Fruit fly (Drosophila melanogaster) whole organism, embryonic: Measurements from ENCODE around the gene ci.

Source experiments
- Adf1 ChIP-seq: fragments of 200-800 bp; sonication (Bioruptor generic); IDR thresholded peaks from 2 replicates; pipeline ENCODE4 v1.3.6; 2022; ENCODE audit warnings: missing biosample characterization, missing genetic modification characterization
- CG10321 ChIP-seq: fragments of 200-800 bp; sonication (Bioruptor generic); IDR thresholded peaks from 2 replicates; pipeline ENCODE4 v1.3.6; 2022; ENCODE audit warnings: missing biosample characterization, missing genetic modification characterization
- CG12219 ChIP-seq: fragments of 200-800 bp; sonication (Bioruptor generic); optimal IDR thresholded peaks from 3 replicates; lab custom pipeline; 2018; ENCODE audit warnings: missing biosample characterization, mild to moderate bottlenecking, missing genetic modification characterization
- CG14050 ChIP-seq: fragments of 200-800 bp; sonication (Bioruptor generic); IDR thresholded peaks from 3 replicates; pipeline ENCODE4 v1.3.6; 2022; ENCODE audit warnings: missing biosample characterization, missing genetic modification characterization
- CG17385 ChIP-seq: fragments of 200-800 bp; sonication (Bioruptor generic); optimal IDR thresholded peaks from 3 replicates; lab custom pipeline; 2018; ENCODE audit warnings: missing biosample characterization, mild to moderate bottlenecking, missing genetic modification characterization
- CG17568 ChIP-seq: fragments of 200-800 bp; sonication (Bioruptor generic); optimal IDR thresholded peaks from 2 replicates; lab custom pipeline; 2018; ENCODE audit warnings: missing biosample characterization, mild to moderate bottlenecking, missing genetic modification characterization, moderate library complexity
- CG31365 ChIP-seq: fragments of 200-800 bp; sonication (Bioruptor generic); optimal IDR thresholded peaks from 2 replicates; lab custom pipeline; 2018; ENCODE audit warnings: missing biosample characterization, mild to moderate bottlenecking, missing genetic modification characterization
- CG4820 ChIP-seq: fragments of 200-800 bp; sonication (Bioruptor generic); optimal IDR thresholded peaks from 3 replicates; lab custom pipeline; 2016; ENCODE audit warnings: missing biosample characterization, missing genetic modification characterization
- CG5245 ChIP-seq: fragments of 200-800 bp; sonication (Bioruptor generic); optimal IDR thresholded peaks from 3 replicates; lab custom pipeline; 2016; ENCODE audit warnings: missing biosample characterization, missing genetic modification characterization
- CG6272 ChIP-seq: fragments of 200-800 bp; sonication (Bioruptor generic); IDR thresholded peaks from 2 replicates; pipeline ENCODE4 v1.3.6; 2022; ENCODE audit warnings: missing biosample characterization, missing genetic modification characterization
- CG6791 ChIP-seq: fragments of 200-800 bp; sonication (Bioruptor generic); IDR thresholded peaks from 3 replicates; pipeline ENCODE4 v1.3.6; 2022; ENCODE audit warnings: missing biosample characterization, missing genetic modification characterization; ENCODE audit not compliant: partially characterized antibody
- CG6854 ChIP-seq: fragments of 200-800 bp; sonication (Bioruptor generic); optimal IDR thresholded peaks from 3 replicates; lab custom pipeline; 2017; ENCODE audit warnings: missing biosample characterization, mild to moderate bottlenecking, missing genetic modification characterization
- CG8089 ChIP-seq: fragments of 200-800 bp; sonication (Bioruptor generic); optimal IDR thresholded peaks from 3 replicates; lab custom pipeline; 2016; ENCODE audit warnings: missing biosample characterization, missing genetic modification characterization
- CG9876 ChIP-seq: fragments of 200-800 bp; sonication (Bioruptor generic); optimal IDR thresholded peaks from 2 replicates; lab custom pipeline; 2016; ENCODE audit warnings: missing biosample characterization, missing genetic modification characterization
- CG9932 ChIP-seq: fragments of 200-800 bp; sonication (Bioruptor generic); IDR thresholded peaks from 2 replicates; pipeline ENCODE4 v1.3.6; 2022; ENCODE audit warnings: missing biosample characterization, missing genetic modification characterization
- D ChIP-seq, 2 experiments: fragments of 200-800 bp in 1 of 2; fragments of >200 bp in 1 of 2; sonication (Bioruptor generic) in 1 of 2; optimal IDR thresholded peaks; 2 replicates in 1 of 2; 3 replicates in 1 of 2; lab custom pipeline; 2017; ENCODE audit warnings: mild to moderate bottlenecking in 1 of 2, missing biosample characterization in 1 of 2, missing genetic modification characterization in 1 of 2, missing genetic modification reagents in 1 of 2
- Deaf1 ChIP-seq: fragments of 200-800 bp; optimal IDR thresholded peaks from 3 replicates; lab custom pipeline; 2019; ENCODE audit warnings: missing biosample characterization, mild to moderate bottlenecking, missing genetic modification characterization, moderate library complexity
- MESR4 ChIP-seq: fragments of 200-800 bp; sonication (Bioruptor generic); optimal IDR thresholded peaks from 2 replicates; lab custom pipeline; 2018; ENCODE audit warnings: missing biosample characterization, mild to moderate bottlenecking, missing genetic modification characterization, moderate library complexity
- Nf-YA ChIP-seq: fragments of 200-800 bp; sonication (Bioruptor generic); IDR thresholded peaks from 2 replicates; pipeline ENCODE4 v1.3.6; 2022; ENCODE audit warnings: missing biosample characterization, missing genetic modification characterization
- Nf-YB ChIP-seq: fragments of 200-800 bp; sonication (Bioruptor generic); optimal IDR thresholded peaks from 3 replicates; lab custom pipeline; 2019; ENCODE audit warnings: missing biosample characterization, mild to moderate bottlenecking, missing genetic modification characterization, moderate library complexity
- Nf-YC ChIP-seq: fragments of 200-800 bp; optimal IDR thresholded peaks from 3 replicates; lab custom pipeline; 2019; ENCODE audit warnings: missing biosample characterization, mild to moderate bottlenecking, missing genetic modification characterization, moderate library complexity
- Ssrp ChIP-seq: fragments of 200-800 bp; sonication (Bioruptor generic); optimal IDR thresholded peaks from 2 replicates; lab custom pipeline; 2018; ENCODE audit warnings: missing biosample characterization, mild to moderate bottlenecking, missing genetic modification characterization, moderate library complexity
- Stat92E ChIP-seq, 3 experiments: fragments of >200 bp in 2 of 3; fragments of 200-800 bp in 1 of 3; sonication (Bioruptor generic) in 1 of 3; optimal IDR thresholded peaks; 2 replicates each; lab custom pipeline; 2017 to 2019; ENCODE audit warnings: missing biosample characterization in 3 of 3, missing genetic modification characterization in 3 of 3, mild to moderate bottlenecking in 1 of 3, moderate library complexity in 1 of 3
- Taf1 ChIP-seq: fragments of 200-800 bp; sonication (Bioruptor generic); IDR thresholded peaks from 2 replicates; pipeline ENCODE4 v1.3.6; 2022; ENCODE audit warnings: missing biosample characterization, missing genetic modification characterization
- Tbp ChIP-seq: fragments of >200 bp; optimal IDR thresholded peaks from 2 replicates; lab custom pipeline; 2018; ENCODE audit warnings: missing biosample characterization, missing genetic modification characterization
- Xbp1 ChIP-seq: fragments of 200-800 bp; sonication (Bioruptor generic); optimal IDR thresholded peaks from 3 replicates; lab custom pipeline; 2016; ENCODE audit warnings: missing biosample characterization, mild to moderate bottlenecking, missing genetic modification characterization
- ab ChIP-seq: fragments of 200-800 bp; sonication (Bioruptor generic); optimal IDR thresholded peaks from 2 replicates; lab custom pipeline; 2016; ENCODE audit warnings: missing biosample characterization, missing genetic modification characterization
- az2 ChIP-seq: fragments of 200-800 bp; sonication (Bioruptor generic); optimal IDR thresholded peaks from 3 replicates; lab custom pipeline; 2016; ENCODE audit warnings: missing biosample characterization, missing genetic modification characterization
- bab2 ChIP-seq: fragments of 200-800 bp; sonication (Bioruptor generic); optimal IDR thresholded peaks from 2 replicates; lab custom pipeline; 2016; ENCODE audit warnings: missing biosample characterization, missing genetic modification characterization
- bsh ChIP-seq, 2 experiments: fragments of 200-800 bp; sonication (Bioruptor generic); optimal IDR thresholded peaks; 2 replicates each; lab custom pipeline; 2017 to 2018; ENCODE audit warnings: mild to moderate bottlenecking in 2 of 2, missing biosample characterization in 2 of 2, missing genetic modification characterization in 2 of 2, moderate library complexity in 1 of 2
- cad ChIP-seq: fragments of >200 bp; optimal IDR thresholded peaks from 2 replicates; lab custom pipeline; 2017; ENCODE audit warnings: missing biosample characterization, missing genetic modification characterization
- cas ChIP-seq: fragments of 200-800 bp; sonication (Bioruptor generic); IDR thresholded peaks from 2 replicates; pipeline ENCODE4 v1.3.6; 2022; ENCODE audit warnings: missing biosample characterization, missing genetic modification characterization
- chinmo ChIP-seq: fragments of 200-800 bp; sonication (Bioruptor generic); IDR thresholded peaks from 4 replicates; pipeline ENCODE4 v1.3.6; 2022; ENCODE audit warnings: missing biosample characterization, missing genetic modification characterization; ENCODE audit not compliant: partially characterized antibody
- fd3F ChIP-seq: fragments of 200-800 bp; sonication (Bioruptor generic); optimal IDR thresholded peaks from 2 replicates; lab custom pipeline; 2018; ENCODE audit warnings: missing biosample characterization, mild to moderate bottlenecking, missing genetic modification characterization, moderate library complexity
- grn ChIP-seq: fragments of 200-800 bp; sonication (Bioruptor generic); optimal IDR thresholded peaks from 3 replicates; lab custom pipeline; 2017; ENCODE audit warnings: missing biosample characterization, missing genetic modification characterization
- lab ChIP-seq: fragments of 200-800 bp; sonication (Bioruptor generic); optimal IDR thresholded peaks from 3 replicates; lab custom pipeline; 2017; ENCODE audit warnings: missing biosample characterization, missing genetic modification characterization, mild to moderate bottlenecking, moderate library complexity, missing genetic modification reagents
- lola ChIP-seq, 3 experiments: fragments of >200 bp in 2 of 3; fragments of 200-800 bp in 1 of 3; sonication (Bioruptor generic) in 1 of 3; optimal IDR thresholded peaks; 2 replicates each; lab custom pipeline; 2017 to 2019; ENCODE audit warnings: missing biosample characterization in 3 of 3, missing genetic modification characterization in 3 of 3, mild to moderate bottlenecking in 1 of 3, moderate library complexity in 1 of 3
- nerfin-2 ChIP-seq: fragments of 200-800 bp; sonication (Bioruptor generic); IDR thresholded peaks from 2 replicates; pipeline ENCODE4 v1.3.6; 2022; ENCODE audit warnings: missing biosample characterization, missing genetic modification characterization; ENCODE audit not compliant: partially characterized antibody
- org-1 ChIP-seq: fragments of 200-800 bp; sonication (Bioruptor generic); optimal IDR thresholded peaks from 2 replicates; lab custom pipeline; 2017; ENCODE audit warnings: missing biosample characterization, missing genetic modification characterization
- pho ChIP-seq: fragments of 200-800 bp; sonication (Bioruptor generic); optimal IDR thresholded peaks from 2 replicates; lab custom pipeline; 2016; ENCODE audit warnings: missing biosample characterization, missing genetic modification characterization
- ro ChIP-seq: fragments of 200-800 bp; sonication (Bioruptor generic); IDR thresholded peaks from 2 replicates; pipeline ENCODE4 v1.3.6; 2022; ENCODE audit warnings: missing biosample characterization, missing genetic modification characterization
- sens-2 ChIP-seq: fragments of 200-800 bp; sonication (Bioruptor generic); IDR thresholded peaks from 2 replicates; pipeline ENCODE4 v1.3.6; 2022; ENCODE audit warnings: missing biosample characterization, missing genetic modification characterization
- sim ChIP-seq: fragments of 200-800 bp; sonication (Bioruptor generic); IDR thresholded peaks from 2 replicates; pipeline ENCODE4 v1.3.6; 2022; ENCODE audit warnings: missing biosample characterization, missing genetic modification characterization
- slbo ChIP-seq: fragments of 200-800 bp; sonication (Bioruptor generic); IDR thresholded peaks from 2 replicates; pipeline ENCODE4 v1.3.6; 2022; ENCODE audit warnings: missing biosample characterization, missing genetic modification characterization
- slou ChIP-seq: fragments of 200-800 bp; sonication (Bioruptor generic); optimal IDR thresholded peaks from 3 replicates; lab custom pipeline; 2016; ENCODE audit warnings: missing biosample characterization, missing genetic modification characterization
- sug ChIP-seq: fragments of 200-800 bp; optimal IDR thresholded peaks from 2 replicates; lab custom pipeline; 2019; ENCODE audit warnings: missing biosample characterization, mild to moderate bottlenecking, missing genetic modification characterization, moderate library complexity
- tgo ChIP-seq: fragments of 200-800 bp; sonication (Bioruptor generic); IDR thresholded peaks from 3 replicates; pipeline ENCODE4 v1.3.6; 2022; ENCODE audit warnings: missing biosample characterization, missing genetic modification characterization
- tll ChIP-seq, 2 experiments: fragments of 200-800 bp in 1 of 2; fragments of >200 bp in 1 of 2; sonication (Bioruptor generic) in 1 of 2; optimal IDR thresholded peaks; 2 replicates each; lab custom pipeline; 2017 to 2019; ENCODE audit warnings: missing biosample characterization in 2 of 2, missing genetic modification characterization in 2 of 2, mild to moderate bottlenecking in 1 of 2, moderate library complexity in 1 of 2
- wek ChIP-seq: fragments of 200-800 bp; sonication (Bioruptor generic); optimal IDR thresholded peaks from 3 replicates; lab custom pipeline; 2018; ENCODE audit warnings: missing biosample characterization, mild to moderate bottlenecking, missing genetic modification characterization, moderate library complexity

ci gene

DNA sequence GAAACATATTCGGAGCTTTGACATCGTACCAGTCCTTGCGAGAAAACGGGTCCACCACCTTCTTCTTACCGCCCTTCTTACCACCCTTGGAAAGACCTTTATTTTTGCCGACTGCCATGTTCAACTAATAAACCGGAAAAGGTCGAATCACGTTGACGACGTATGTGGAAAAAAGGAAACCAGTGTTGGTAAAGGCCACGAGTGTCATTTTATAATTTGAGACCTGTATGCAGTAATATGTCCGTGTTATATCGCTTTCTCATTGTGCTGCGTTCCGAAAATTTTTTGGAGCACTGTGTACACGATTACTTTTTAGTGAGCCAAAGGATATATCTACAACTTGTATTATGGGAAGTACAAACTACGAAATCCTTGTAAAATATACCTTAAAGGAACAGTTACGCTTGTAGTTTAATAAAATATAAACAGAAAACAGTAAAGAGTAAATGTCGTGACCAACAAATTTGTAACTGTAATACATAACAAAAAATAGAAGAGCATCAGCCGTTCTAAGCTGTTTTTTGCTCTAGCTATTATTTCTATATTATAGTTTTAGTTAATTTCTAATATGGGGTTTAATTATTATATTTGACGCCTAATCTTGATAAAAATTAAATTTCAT is 10.3 kb upstream of the ci start, which contains the start of gene RpS3A (continued):
- TF ChIP-seq CG6272 (GFP tag; lab: Robert Waterston, UW) (no peak), Taf1 (GFP tag; lab: Robert Waterston, UW) (no peak), D (optimal IDR thresholded peaks at IDR 0.05; lab: Kevin White, UChicago) (no peak), D (GFP tag; optimal IDR thresholded peaks at IDR 0.05; lab: Kevin White, UChicago) (peak; percentile 53), CG4820 (peak; percentile 43), CG17568 (peak; percentile 89), CG17385 (GFP tag; lab: Kevin White, UChicago) (peak; percentile 80), az2 (peak; percentile 36), CG5245 (GFP tag; lab: Kevin White, UChicago) (peak; percentile 43), chinmo (GFP tag; lab: Robert Waterston, UW) (no peak), CG9932 (GFP tag; lab: Robert Waterston, UW) (no peak), MESR4 (peak; percentile 100), tll (GFP tag; optimal IDR thresholded peaks at IDR 0.05; lab: Kevin White, UChicago) (no peak), CG8089 (GFP tag; lab: Kevin White, UChicago) (peak; percentile 89), lola (GFP tag; optimal IDR thresholded peaks at IDR 0.05; lab: Kevin White, UChicago) (peak in 1 of 3 experiments; percentile 92), tgo (GFP tag; lab: Robert Waterston, UW) (no peak), CG31365 (tag; lab: Kevin White, UChicago) (peak; percentile 74), ro (GFP tag; lab: Robert Waterston, UW) (no peak), wek (GFP tag; lab: Kevin White, UChicago) (peak; percentile 91), slou (GFP tag; lab: Kevin White, UChicago) (peak; percentile 76), Tbp (GFP tag; lab: Kevin White, UChicago) (no peak), bab2 (GFP tag; lab: Kevin White, UChicago) (peak; percentile 51), Adf1 (GFP tag; lab: Robert Waterston, UW) (peak; percentile 47), CG9876 (peak; percentile 86), lab (GFP tag; lab: Kevin White, UChicago) (peak; percentile 88), sens-2 (no peak), CG12219 (peak; percentile 84), CG6791 (GFP tag; lab: Robert Waterston, UW) (no peak), Ssrp (tag; lab: Kevin White, UChicago) (no peak), nerfin-2 (GFP tag; lab: Robert Waterston, UW) (no peak; the same call in 1 of the 2 replicates), Nf-YB (GFP tag; lab: Kevin White, UChicago) (peak; percentile 59), org-1 (no peak), grn (GFP tag; lab: Kevin White, UChicago) (peak; percentile 6), Stat92E (GFP tag; optimal IDR thresholded peaks at IDR 0.05; lab: Kevin White, UChicago) (no peak), CG6854 (GFP tag; lab: Kevin White, UChicago) (peak; percentile 84), sim (0 out of 2 replicates have a peak, but pooled peaks have one; percentile 65), CG14050 (GFP tag; lab: Robert Waterston, UW) (no peak; the same call in 2 of the 3 replicates), Nf-YA (no peak; the same call in 1 of the 2 replicates), cad (GFP tag; lab: Kevin White, UChicago) (no peak), Deaf1 (tag; lab: Kevin White, UChicago) (peak; percentile 28), fd3F (GFP tag; lab: Kevin White, UChicago) (peak; percentile 50), Xbp1 (GFP tag; lab: Kevin White, UChicago) (peak; percentile 79), CG10321 (GFP tag; lab: Robert Waterston, UW) (no peak), ab (GFP tag; lab: Kevin White, UChicago) (no peak), pho (GFP tag; lab: Kevin White, UChicago) (peak; percentile 72), bsh (GFP tag; optimal IDR thresholded peaks at IDR 0.05; lab: Kevin White, UChicago) (peak; percentile 17 to 71), Nf-YC (tag; lab: Kevin White, UChicago) (peak; percentile 57), slbo (GFP tag; lab: Robert Waterston, UW) (peak; percentile 84), sug (tag; lab: Kevin White, UChicago) (peak; percentile 76), cas (no peak)
